Fruit fly (Drosophila melanogaster) whole organism, embryonic: Measurements from ENCODE around the gene Scm.

Experiments
- Ada2b ChIP-seq: fragments of 200-800 bp; sonication (Bioruptor generic); IDR thresholded peaks from 2 replicates; pipeline ENCODE4 v1.3.6; 2022; ENCODE audit warnings: missing biosample characterization, missing genetic modification characterization
- Awh ChIP-seq: fragments of 200-800 bp; sonication (Bioruptor generic); IDR thresholded peaks from 2 replicates; pipeline ENCODE4, ENCODE4 v1.3.6; 2022; ENCODE audit warnings: missing biosample characterization, missing genetic modification characterization
- Bgb ChIP-seq: fragments of 200-800 bp; sonication (Bioruptor generic); IDR thresholded peaks from 2 replicates; pipeline ENCODE4 v1.3.6; 2022; ENCODE audit warnings: missing biosample characterization, missing genetic modification characterization; ENCODE audit not compliant: partially characterized antibody
- CG10267 ChIP-seq: fragments of 200-800 bp; sonication (Bioruptor generic); optimal IDR thresholded peaks from 2 replicates; lab custom pipeline; 2018; ENCODE audit warnings: missing biosample characterization, mild to moderate bottlenecking, missing genetic modification characterization, moderate library complexity
- CG10321 ChIP-seq: fragments of 200-800 bp; sonication (Bioruptor generic); IDR thresholded peaks from 2 replicates; pipeline ENCODE4 v1.3.6; 2022; ENCODE audit warnings: missing biosample characterization, missing genetic modification characterization
- CG11560 ChIP-seq: fragments of 200-800 bp; sonication (Bioruptor generic); IDR thresholded peaks from 3 replicates; pipeline ENCODE4 v1.3.6; 2022; ENCODE audit warnings: missing biosample characterization, missing genetic modification characterization
- CG12071 ChIP-seq: fragments of 200-800 bp; sonication (Bioruptor generic); optimal IDR thresholded peaks from 3 replicates; lab custom pipeline; 2018; ENCODE audit warnings: missing biosample characterization, mild to moderate bottlenecking, missing genetic modification characterization
- CG12219 ChIP-seq: fragments of 200-800 bp; sonication (Bioruptor generic); optimal IDR thresholded peaks from 3 replicates; lab custom pipeline; 2018; ENCODE audit warnings: missing biosample characterization, mild to moderate bottlenecking, missing genetic modification characterization
- CG12942 ChIP-seq: fragments of 200-800 bp; sonication (Bioruptor generic); optimal IDR thresholded peaks from 3 replicates; lab custom pipeline; 2016; ENCODE audit warnings: missing biosample characterization, missing genetic modification characterization
- CG14050 ChIP-seq: fragments of 200-800 bp; sonication (Bioruptor generic); IDR thresholded peaks from 3 replicates; pipeline ENCODE4 v1.3.6; 2022; ENCODE audit warnings: missing biosample characterization, missing genetic modification characterization
- CG3065 ChIP-seq: fragments of 200-800 bp; sonication (Bioruptor generic); optimal IDR thresholded peaks from 2 replicates; lab custom pipeline; 2016; ENCODE audit warnings: missing biosample characterization, missing genetic modification characterization
- CG33557 ChIP-seq: fragments of 200-800 bp; sonication (Bioruptor generic); optimal IDR thresholded peaks from 2 replicates; lab custom pipeline; 2019; ENCODE audit warnings: missing biosample characterization, mild to moderate bottlenecking, missing genetic modification characterization, moderate library complexity
- CG3847 ChIP-seq: fragments of 200-800 bp; sonication (Bioruptor generic); IDR thresholded peaks from 2 replicates; pipeline ENCODE4 v1.3.6; 2022; ENCODE audit warnings: missing biosample characterization, missing genetic modification characterization
- CG5180 ChIP-seq: fragments of 200-800 bp; sonication (Bioruptor generic); optimal IDR thresholded peaks from 3 replicates; lab custom pipeline; 2017; ENCODE audit warnings: missing biosample characterization, missing genetic modification characterization, mild to moderate bottlenecking, moderate library complexity, missing genetic modification reagents
- CG6175 ChIP-seq: fragments of 200-800 bp; sonication (Bioruptor generic); IDR thresholded peaks from 3 replicates; pipeline ENCODE4 v1.3.6; 2022; ENCODE audit warnings: missing biosample characterization, missing genetic modification characterization
- CG8359 ChIP-seq: fragments of 200-800 bp; sonication (Bioruptor generic); optimal IDR thresholded peaks from 2 replicates; lab custom pipeline; 2017; ENCODE audit warnings: missing biosample characterization, mild to moderate bottlenecking, missing genetic modification characterization, borderline replicate concordance
- CG9215 ChIP-seq: fragments of 200-800 bp; sonication (Bioruptor generic); IDR thresholded peaks from 2 replicates; pipeline ENCODE4 v1.3.6; 2022; ENCODE audit warnings: missing biosample characterization, missing genetic modification characterization
- Dbx ChIP-seq: fragments of 200-800 bp; sonication (Bioruptor generic); IDR thresholded peaks from 3 replicates; pipeline ENCODE4 v1.3.6; 2022; ENCODE audit warnings: missing biosample characterization, missing genetic modification characterization
- Dref ChIP-seq: fragments of 200-800 bp; sonication (Bioruptor generic); IDR thresholded peaks from 2 replicates; pipeline ENCODE4 v1.3.6; 2022; ENCODE audit warnings: missing biosample characterization, missing genetic modification characterization
- Drgx ChIP-seq: fragments of 200-800 bp; sonication (Bioruptor generic); IDR thresholded peaks from 2 replicates; pipeline ENCODE4 v1.3.6; 2022; ENCODE audit warnings: missing biosample characterization, missing genetic modification characterization
- ERR ChIP-seq: fragments of 200-800 bp; sonication (Bioruptor generic); optimal IDR thresholded peaks from 2 replicates; lab custom pipeline; 2016; ENCODE audit warnings: missing biosample characterization, missing genetic modification characterization
- Fer1 ChIP-seq: fragments of 200-800 bp; sonication (Bioruptor generic); optimal IDR thresholded peaks from 2 replicates; lab custom pipeline; 2017; ENCODE audit warnings: missing biosample characterization, mild to moderate bottlenecking, missing genetic modification characterization
- Fer3 ChIP-seq: fragments of 200-800 bp; sonication (Bioruptor generic); optimal IDR thresholded peaks from 2 replicates; lab custom pipeline; 2018; ENCODE audit warnings: missing biosample characterization, mild to moderate bottlenecking, missing genetic modification characterization, moderate library complexity
- Meics ChIP-seq: fragments of 200-800 bp; sonication (Bioruptor generic); optimal IDR thresholded peaks from 2 replicates; lab custom pipeline; 2017; ENCODE audit warnings: missing biosample characterization, mild to moderate bottlenecking, missing genetic modification characterization
- NfI ChIP-seq: fragments of 200-800 bp; sonication (Bioruptor generic); optimal IDR thresholded peaks from 3 replicates; lab custom pipeline; 2018; ENCODE audit warnings: missing biosample characterization, mild to moderate bottlenecking, missing genetic modification characterization, moderate library complexity
- Oaz ChIP-seq: fragments of 200-800 bp; sonication (Bioruptor generic); IDR thresholded peaks from 2 replicates; pipeline ENCODE4 v1.3.6; 2022; ENCODE audit warnings: missing biosample characterization, missing genetic modification characterization
- Xrp1 ChIP-seq: fragments of 200-800 bp; sonication (Bioruptor generic); IDR thresholded peaks from 2 replicates; pipeline ENCODE4 v1.3.6; 2022; ENCODE audit warnings: missing biosample characterization, missing genetic modification characterization
- ac ChIP-seq: fragments of 200-800 bp; sonication (Bioruptor generic); optimal IDR thresholded peaks from 3 replicates; lab custom pipeline; 2017; ENCODE audit warnings: missing biosample characterization, mild to moderate bottlenecking, missing genetic modification characterization
- az2 ChIP-seq: fragments of 200-800 bp; sonication (Bioruptor generic); optimal IDR thresholded peaks from 3 replicates; lab custom pipeline; 2016; ENCODE audit warnings: missing biosample characterization, missing genetic modification characterization
- cato ChIP-seq: fragments of 200-800 bp; sonication (Bioruptor generic); optimal IDR thresholded peaks from 2 replicates; lab custom pipeline; 2016; ENCODE audit warnings: missing biosample characterization, missing genetic modification characterization, borderline replicate concordance
- crol ChIP-seq: fragments of 200-800 bp; sonication (Bioruptor generic); IDR thresholded peaks from 2 replicates; pipeline ENCODE4 v1.3.6; 2022; ENCODE audit warnings: missing biosample characterization, missing genetic modification characterization
- dmrt99B ChIP-seq: fragments of 200-800 bp; sonication (Bioruptor generic); optimal IDR thresholded peaks from 2 replicates; lab custom pipeline; 2018; ENCODE audit warnings: missing biosample characterization, mild to moderate bottlenecking, missing genetic modification characterization, moderate library complexity
- ewg ChIP-seq: fragments of 200-800 bp; sonication (Bioruptor generic); optimal IDR thresholded peaks from 3 replicates; lab custom pipeline; 2017; ENCODE audit warnings: mild to moderate bottlenecking, missing biosample characterization, missing genetic modification reagents, missing genetic modification characterization
- inv ChIP-seq: fragments of 200-800 bp; sonication (Bioruptor generic); IDR thresholded peaks from 2 replicates; pipeline ENCODE4 v1.3.6; 2022; ENCODE audit warnings: missing biosample characterization, missing genetic modification characterization; ENCODE audit not compliant: partially characterized antibody
- ken ChIP-seq: fragments of 200-800 bp; sonication (Bioruptor generic); IDR thresholded peaks from 3 replicates; pipeline ENCODE4 v1.3.6; 2022; ENCODE audit warnings: missing biosample characterization, missing genetic modification characterization
- knrl ChIP-seq: fragments of 200-800 bp; sonication (Bioruptor generic); IDR thresholded peaks from 3 replicates; pipeline ENCODE4 v1.3.6; 2022; ENCODE audit warnings: missing biosample characterization, missing genetic modification characterization; ENCODE audit not compliant: partially characterized antibody
- mam ChIP-seq: fragments of 200-800 bp; sonication (Bioruptor generic); optimal IDR thresholded peaks from 3 replicates; lab custom pipeline; 2016; ENCODE audit warnings: missing biosample characterization, missing genetic modification characterization
- nerfin-2 ChIP-seq: fragments of 200-800 bp; sonication (Bioruptor generic); IDR thresholded peaks from 2 replicates; pipeline ENCODE4 v1.3.6; 2022; ENCODE audit warnings: missing biosample characterization, missing genetic modification characterization; ENCODE audit not compliant: partially characterized antibody
- phol ChIP-seq: fragments of 200-800 bp; sonication (Bioruptor generic); optimal IDR thresholded peaks from 3 replicates; lab custom pipeline; 2018; ENCODE audit warnings: missing biosample characterization, mild to moderate bottlenecking, missing genetic modification characterization, moderate library complexity
- pum ChIP-seq: fragments of 200-800 bp; sonication (Bioruptor generic); optimal IDR thresholded peaks from 2 replicates; lab custom pipeline; 2016; ENCODE audit warnings: missing biosample characterization, missing genetic modification characterization
- sc ChIP-seq, 3 experiments: fragments of >200 bp in 2 of 3; fragments of 200-800 bp in 1 of 3; sonication (Bioruptor generic) in 1 of 3; optimal IDR thresholded peaks; 2 replicates in 2 of 3; 3 replicates in 1 of 3; lab custom pipeline; 2017; ENCODE audit warnings: mild to moderate bottlenecking in 1 of 3, missing biosample characterization in 1 of 3, missing genetic modification characterization in 1 of 3, missing genetic modification reagents in 1 of 3
- seq ChIP-seq: fragments of 200-800 bp; sonication (Bioruptor generic); IDR thresholded peaks from 2 replicates; pipeline ENCODE4 v1.3.6; 2022; ENCODE audit warnings: missing biosample characterization, missing genetic modification characterization
- sima ChIP-seq: fragments of 200-800 bp; sonication (Bioruptor generic); optimal IDR thresholded peaks from 2 replicates; lab custom pipeline; 2016; ENCODE audit warnings: missing biosample characterization, missing genetic modification characterization
- slou ChIP-seq: fragments of 200-800 bp; sonication (Bioruptor generic); optimal IDR thresholded peaks from 3 replicates; lab custom pipeline; 2016; ENCODE audit warnings: missing biosample characterization, missing genetic modification characterization
- sug ChIP-seq: fragments of 200-800 bp; optimal IDR thresholded peaks from 2 replicates; lab custom pipeline; 2019; ENCODE audit warnings: missing biosample characterization, mild to moderate bottlenecking, missing genetic modification characterization, moderate library complexity
- trem ChIP-seq: fragments of 200-800 bp; optimal IDR thresholded peaks from 3 replicates; lab custom pipeline; 2019; ENCODE audit warnings: missing biosample characterization, mild to moderate bottlenecking, missing genetic modification characterization, moderate library complexity
- twi ChIP-seq: fragments of 200-800 bp; optimal IDR thresholded peaks from 2 replicates; lab custom pipeline; 2019; ENCODE audit warnings: missing biosample characterization, mild to moderate bottlenecking, missing genetic modification characterization, moderate library complexity
- unc-4 ChIP-seq: fragments of 200-800 bp; sonication (Bioruptor generic); IDR thresholded peaks from 2 replicates; pipeline ENCODE4 v1.3.6; 2022; ENCODE audit warnings: missing biosample characterization, missing genetic modification characterization; ENCODE audit not compliant: partially characterized antibody
- zen2 ChIP-seq: fragments of 200-800 bp; sonication (Bioruptor generic); IDR thresholded peaks from 3 replicates; pipeline ENCODE4 v1.3.6; 2022; ENCODE audit warnings: missing biosample characterization, missing genetic modification characterization; ENCODE audit not compliant: partially characterized antibody

Scm gene

DNA sequence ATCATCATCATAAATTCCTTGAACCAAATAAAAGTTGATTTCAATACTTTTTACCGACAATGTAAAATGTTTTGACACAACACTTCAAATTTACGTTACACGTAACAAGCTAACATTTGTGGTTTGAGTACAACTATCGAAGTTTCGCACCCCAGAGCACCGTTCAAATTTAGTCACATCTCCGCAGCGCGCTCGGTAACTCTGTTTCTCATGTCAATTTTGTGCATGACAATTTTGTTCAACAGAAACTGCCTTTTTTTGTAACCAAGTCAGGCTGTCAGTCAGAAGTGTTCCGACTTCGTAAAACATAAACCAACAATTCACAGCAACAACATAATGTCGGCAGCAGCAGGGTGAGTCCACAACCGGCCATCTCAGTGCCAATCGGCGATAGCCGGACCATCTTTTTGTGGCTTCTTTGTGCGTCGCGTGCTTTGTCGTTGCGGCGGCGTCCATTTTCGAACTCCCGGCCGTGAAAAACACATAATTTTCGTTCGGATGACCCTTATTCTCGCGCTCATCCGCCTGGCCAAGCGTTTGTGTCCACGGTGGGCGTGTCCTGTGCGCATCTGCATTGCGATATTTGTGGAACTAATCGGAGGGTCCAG is 40.4 kb upstream of the Scm start, which contains the start of gene p23 (continued):
- TF ChIP-seq CG3847 (GFP tag; lab: Robert Waterston, UW) (peak; percentile 81), Xrp1 (GFP tag; lab: Robert Waterston, UW) (no peak), sug (tag; lab: Kevin White, UChicago) (no peak), seq (no peak), Dbx (GFP tag; lab: Robert Waterston, UW) (peak; percentile 60; the same call in 2 of the 3 replicates), phol (tag; lab: Kevin White, UChicago) (peak; percentile 19), Bgb (GFP tag; lab: Robert Waterston, UW) (peak; percentile 83), Drgx (no peak), CG33557 (GFP tag; lab: Kevin White, UChicago) (no peak), CG6175 (GFP tag; lab: Robert Waterston, UW) (no peak), CG12219 (GFP tag; lab: Kevin White, UChicago) (no peak), CG3065 (GFP tag; lab: Kevin White, UChicago) (no peak), dmrt99B (tag; lab: Kevin White, UChicago) (no peak), unc-4 (0 out of 2 replicates have a peak, but pooled peaks have one; percentile 27), Oaz (GFP tag; lab: Robert Waterston, UW) (no peak), ac (no peak), nerfin-2 (0 out of 2 replicates have a peak, but pooled peaks have one; percentile 50), NfI (GFP tag; lab: Kevin White, UChicago) (peak; percentile 9), slou (GFP tag; lab: Kevin White, UChicago) (no peak), Dref (GFP tag; lab: Robert Waterston, UW) (peak; percentile 44), Fer3 (tag; lab: Kevin White, UChicago) (no peak), CG12942 (GFP tag; lab: Kevin White, UChicago) (no peak), CG12071 (GFP tag; lab: Kevin White, UChicago) (no peak), sima (GFP tag; lab: Kevin White, UChicago) (no peak), ewg (GFP tag; lab: Kevin White, UChicago) (peak; percentile 41), CG11560 (no peak), crol (GFP tag; lab: Robert Waterston, UW) (no peak), az2 (GFP tag; lab: Kevin White, UChicago) (no peak), ken (GFP tag; lab: Robert Waterston, UW) (no peak), cato (GFP tag; lab: Kevin White, UChicago) (no peak), CG8359 (GFP tag; lab: Kevin White, UChicago) (no peak), inv (GFP tag; lab: Robert Waterston, UW) (no peak), Meics (GFP tag; lab: Kevin White, UChicago) (no peak), Awh (GFP tag; lab: Robert Waterston, UW) (no peak), Fer1 (GFP tag; lab: Kevin White, UChicago) (no peak), CG10267 (peak; percentile 45), trem (tag; lab: Kevin White, UChicago) (peak; percentile 75), knrl (GFP tag; lab: Robert Waterston, UW) (peak; percentile 67; the same call in 2 of the 3 replicates), mam (GFP tag; lab: Kevin White, UChicago) (no peak), CG10321 (no peak), CG9215 (GFP tag; lab: Robert Waterston, UW) (no peak), sc (optimal IDR thresholded peaks at IDR 0.05; lab: Kevin White, UChicago) (no peak), sc (GFP tag; optimal IDR thresholded peaks at IDR 0.05; lab: Kevin White, UChicago) (no peak), CG5180 (GFP tag; lab: Kevin White, UChicago) (no peak), zen2 (no peak), pum (GFP tag; lab: Kevin White, UChicago) (no peak), twi (tag; lab: Kevin White, UChicago) (no peak), Ada2b (GFP tag; lab: Robert Waterston, UW) (no peak), CG14050 (GFP tag; lab: Robert Waterston, UW) (no peak), ERR (GFP tag; lab: Kevin White, UChicago) (peak; percentile 31)
